Fruit fly (Drosophila melanogaster): ENCODE results near the gene CG17329.
A peak's percentile ranks its signal among the peaks of the same experiment; 100 is the strongest.

The CG17329 gene

dm6 chr2L:16326892-16327291, 35.8 kb downstream of the CG17329 start, which contains the start of gene CG4278:
CG4278 (plus strand) TSS chr2L:16327069.
- TF ChIP-seq usp (GFP tag; optimal IDR thresholded peaks at IDR 0.05), result no peak

- peak; percentile 57 for TF ChIP-seq Jra (GFP tag; optimal IDR thresholded peaks at IDR 0.05)
- no peak for TF ChIP-seq Dif (GFP tag; optimal IDR thresholded peaks at IDR 0.05; ENCODE audit: partially characterized antibody)
- TF ChIP-seq OdsH (GFP tag; optimal IDR thresholded peaks at IDR 0.05), result peak; percentile 14
- no peak for TF ChIP-seq N (GFP tag; optimal IDR thresholded peaks at IDR 0.05)
- no peak for TF ChIP-seq CrebA (GFP tag; optimal IDR thresholded peaks at IDR 0.05; ENCODE audit: borderline replicate concordance)
- peak; percentile 63 for TF ChIP-seq Hr83 (GFP tag; optimal IDR thresholded peaks at IDR 0.05; ENCODE audit: poor library complexity, severe bottlenecking)
- TF ChIP-seq Hnf4 (GFP tag; optimal IDR thresholded peaks at IDR 0.05), result peak; percentile 81
- no peak for TF ChIP-seq Myc (optimal IDR thresholded peaks at IDR 0.05)
- TF ChIP-seq tai (GFP tag; optimal IDR thresholded peaks at IDR 0.05), result peak; percentile 85
- TF ChIP-seq dmrt93B (GFP tag; optimal IDR thresholded peaks at IDR 0.05), result no peak
- TF ChIP-seq woc (GFP tag; optimal IDR thresholded peaks at IDR 0.05), result peak; percentile 72
- TF ChIP-seq psq (GFP tag; optimal IDR thresholded peaks at IDR 0.05), result peak; percentile 43
- TF ChIP-seq GATAd (GFP tag; optimal IDR thresholded peaks at IDR 0.05), result no peak
- peak in 1 of 2 experiments; percentile 71 for TF ChIP-seq foxo (GFP tag; optimal IDR thresholded peaks at IDR 0.05)
- peak; percentile 64 for TF ChIP-seq sv (GFP tag; optimal IDR thresholded peaks at IDR 0.05)
- TF ChIP-seq Vsx2 (GFP tag; optimal IDR thresholded peaks at IDR 0.05; ENCODE audit: partially characterized antibody), result no peak
These were observed 38.0 kb downstream of the CG17329 start, which contains the start of gene mRpL4 for dm6 chr2L:16329102-16329520. mRpL4 (minus strand) TSS chr2L:16329132.

dm6 chr2L:16329625-16330024, 38.5 kb downstream of the CG17329 start, which contains the start of gene CG4440:
CG4440 (plus strand) TSS chr2L:16329925.
- no peak for TF ChIP-seq jim (GFP tag; optimal IDR thresholded peaks at IDR 0.05)
- TF ChIP-seq Vsx2 (GFP tag; optimal IDR thresholded peaks at IDR 0.05; ENCODE audit: partially characterized antibody), result no peak
- no peak for TF ChIP-seq Jra (GFP tag; optimal IDR thresholded peaks at IDR 0.05)
- TF ChIP-seq dsf (GFP tag; optimal IDR thresholded peaks at IDR 0.05; ENCODE audit: borderline replicate concordance), result no peak
- no peak for TF ChIP-seq br (GFP tag; optimal IDR thresholded peaks at IDR 0.05)
- no peak for TF ChIP-seq woc (GFP tag; optimal IDR thresholded peaks at IDR 0.05)
- TF ChIP-seq Hr78 (GFP tag; optimal IDR thresholded peaks at IDR 0.05), result no peak
- no peak for TF ChIP-seq psq (GFP tag; optimal IDR thresholded peaks at IDR 0.05)
- no peak for TF ChIP-seq rgr (GFP tag; optimal IDR thresholded peaks at IDR 0.05)
- no peak for TF ChIP-seq sage (GFP tag; optimal IDR thresholded peaks at IDR 0.05)
- no peak for TF ChIP-seq Abd-B (GFP tag; optimal IDR thresholded peaks at IDR 0.05)
- no peak for TF ChIP-seq dl (GFP tag; optimal IDR thresholded peaks at IDR 0.05; ENCODE audit: insufficient read depth in 1 of 2, partially characterized antibody in 2 of 2)
- no peak for TF ChIP-seq OdsH (GFP tag; optimal IDR thresholded peaks at IDR 0.05)
- no peak for TF ChIP-seq lola (GFP tag; optimal IDR thresholded peaks at IDR 0.05)
- no peak for TF ChIP-seq dmrt93B (GFP tag; optimal IDR thresholded peaks at IDR 0.05)
- TF ChIP-seq GATAd (GFP tag; optimal IDR thresholded peaks at IDR 0.05), result no peak
- no peak for TF ChIP-seq Mio (GFP tag; optimal IDR thresholded peaks at IDR 0.05)
- TF ChIP-seq brk (GFP tag; optimal IDR thresholded peaks at IDR 0.05), result no peak

dm6 chr2L:16337785-16338184, 46.7 kb downstream of the CG17329 start, which contains the start of gene CG31817:
CG31817 (minus strand) TSS chr2L:16337885.
- TF ChIP-seq tai (GFP tag; optimal IDR thresholded peaks at IDR 0.05), result no peak
- TF ChIP-seq pan (optimal IDR thresholded peaks at IDR 0.05), result no peak
- no peak for TF ChIP-seq lola (GFP tag; optimal IDR thresholded peaks at IDR 0.05)
- TF ChIP-seq psq (GFP tag; optimal IDR thresholded peaks at IDR 0.05), result no peak
- no peak for TF ChIP-seq Jra (GFP tag; optimal IDR thresholded peaks at IDR 0.05)
- TF ChIP-seq Vsx2 (GFP tag; optimal IDR thresholded peaks at IDR 0.05; ENCODE audit: partially characterized antibody), result no peak
- no peak for TF ChIP-seq dsf (GFP tag; optimal IDR thresholded peaks at IDR 0.05; ENCODE audit: borderline replicate concordance)
- TF ChIP-seq rgr (GFP tag; optimal IDR thresholded peaks at IDR 0.05), result no peak
- TF ChIP-seq sage (GFP tag; optimal IDR thresholded peaks at IDR 0.05), result no peak
- no peak for TF ChIP-seq Mio (GFP tag; optimal IDR thresholded peaks at IDR 0.05)
- TF ChIP-seq GATAd (GFP tag; optimal IDR thresholded peaks at IDR 0.05), result no peak

dm6 chr2L:16340268-16340667, 49.2 kb downstream of the CG17329 start, which contains the start of gene CG42266:
CG42266 (minus strand) TSS chr2L:16340368.
- no peak for TF ChIP-seq Myc (optimal IDR thresholded peaks at IDR 0.05)
- no peak for TF ChIP-seq sv (GFP tag; optimal IDR thresholded peaks at IDR 0.05)
- no peak for TF ChIP-seq usp (GFP tag; optimal IDR thresholded peaks at IDR 0.05)
- no peak for TF ChIP-seq Hr83 (GFP tag; optimal IDR thresholded peaks at IDR 0.05; ENCODE audit: poor library complexity, severe bottlenecking)
- no peak for TF ChIP-seq jim (GFP tag; optimal IDR thresholded peaks at IDR 0.05)
- no peak for TF ChIP-seq Hr78 (GFP tag; optimal IDR thresholded peaks at IDR 0.05)
- TF ChIP-seq Jra (GFP tag; optimal IDR thresholded peaks at IDR 0.05), result no peak
- no peak for TF ChIP-seq fru (GFP tag; optimal IDR thresholded peaks at IDR 0.05)
- TF ChIP-seq foxo (GFP tag; optimal IDR thresholded peaks at IDR 0.05), result no peak

Measured in whole organism, wandering third instar larva.